Fruit fly (Drosophila melanogaster) whole organism, embryonic: Measurements from ENCODE around the gene mrva.

Source experiments
- Bgb ChIP-seq: fragments of 200-800 bp; sonication (Bioruptor generic); IDR thresholded peaks from 2 replicates; pipeline ENCODE4 v1.3.6; 2022; ENCODE audit warnings: missing biosample characterization, missing genetic modification characterization; ENCODE audit not compliant: partially characterized antibody
- CG10431 ChIP-seq: fragments of 200-800 bp; sonication (Bioruptor generic); optimal IDR thresholded peaks from 3 replicates; lab custom pipeline; 2018; ENCODE audit warnings: missing biosample characterization, mild to moderate bottlenecking, missing genetic modification characterization
- CG10462 ChIP-seq: fragments of 200-800 bp; sonication (Bioruptor generic); optimal IDR thresholded peaks from 2 replicates; lab custom pipeline; 2016; ENCODE audit warnings: missing biosample characterization, missing genetic modification characterization
- CG10959 ChIP-seq: fragments of 200-800 bp; sonication (Bioruptor generic); IDR thresholded peaks from 2 replicates; pipeline ENCODE4 v1.3.6; 2022; ENCODE audit warnings: missing biosample characterization, missing genetic modification characterization
- CG11085 ChIP-seq: fragments of 200-800 bp; sonication (Bioruptor generic); IDR thresholded peaks from 2 replicates; pipeline ENCODE4 v1.3.6; 2022; ENCODE audit warnings: missing biosample characterization, missing genetic modification characterization
- CG11560 ChIP-seq: fragments of 200-800 bp; sonication (Bioruptor generic); IDR thresholded peaks from 3 replicates; pipeline ENCODE4 v1.3.6; 2022; ENCODE audit warnings: missing biosample characterization, missing genetic modification characterization
- CG11695 ChIP-seq: fragments of 200-800 bp; sonication (Bioruptor generic); IDR thresholded peaks from 3 replicates; pipeline ENCODE4 v1.3.6; 2022; ENCODE audit warnings: missing biosample characterization, missing genetic modification characterization
- CG11723 ChIP-seq: fragments of 200-800 bp; sonication (Bioruptor generic); optimal IDR thresholded peaks from 2 replicates; lab custom pipeline; 2017; ENCODE audit warnings: missing biosample characterization, mild to moderate bottlenecking, missing genetic modification characterization
- CG12219 ChIP-seq: fragments of 200-800 bp; sonication (Bioruptor generic); optimal IDR thresholded peaks from 3 replicates; lab custom pipeline; 2018; ENCODE audit warnings: missing biosample characterization, mild to moderate bottlenecking, missing genetic modification characterization
- CG12299 ChIP-seq: fragments of 200-800 bp; sonication (Bioruptor generic); optimal IDR thresholded peaks from 2 replicates; lab custom pipeline; 2018; ENCODE audit warnings: missing biosample characterization, mild to moderate bottlenecking, missing genetic modification characterization
- CG15514 ChIP-seq: fragments of 200-800 bp; sonication (Bioruptor generic); optimal IDR thresholded peaks from 3 replicates; lab custom pipeline; 2017; ENCODE audit warnings: missing biosample characterization, missing genetic modification characterization, mild to moderate bottlenecking, moderate library complexity, missing genetic modification reagents
- CG1792 ChIP-seq: fragments of 200-800 bp; sonication (Bioruptor generic); optimal IDR thresholded peaks from 2 replicates; lab custom pipeline; 2016; ENCODE audit warnings: missing biosample characterization, missing genetic modification characterization
- CG1832 ChIP-seq: fragments of 200-800 bp; sonication (Bioruptor generic); optimal IDR thresholded peaks from 2 replicates; lab custom pipeline; 2017; ENCODE audit warnings: missing biosample characterization, mild to moderate bottlenecking, missing genetic modification characterization, inconsistent platforms
- CG18599 ChIP-seq: fragments of 200-800 bp; sonication (Bioruptor generic); optimal IDR thresholded peaks from 3 replicates; lab custom pipeline; 2017; ENCODE audit warnings: missing biosample characterization, missing genetic modification characterization, mild to moderate bottlenecking, moderate library complexity, missing genetic modification reagents
- CG18764 ChIP-seq: fragments of 200-800 bp; sonication (Bioruptor generic); optimal IDR thresholded peaks from 3 replicates; lab custom pipeline; 2016; ENCODE audit warnings: missing biosample characterization, missing genetic modification characterization
- CG2202 ChIP-seq: fragments of 200-800 bp; sonication (Bioruptor generic); optimal IDR thresholded peaks from 2 replicates; lab custom pipeline; 2018; ENCODE audit warnings: missing biosample characterization, mild to moderate bottlenecking, missing genetic modification characterization
- CG31365 ChIP-seq: fragments of 200-800 bp; sonication (Bioruptor generic); optimal IDR thresholded peaks from 2 replicates; lab custom pipeline; 2018; ENCODE audit warnings: missing biosample characterization, mild to moderate bottlenecking, missing genetic modification characterization
- CG32532 ChIP-seq: fragments of 200-800 bp; sonication (Bioruptor generic); IDR thresholded peaks from 2 replicates; pipeline ENCODE4 v1.3.6; 2022; ENCODE audit warnings: missing biosample characterization, missing genetic modification characterization
- CG4707 ChIP-seq: fragments of 200-800 bp; sonication (Bioruptor generic); optimal IDR thresholded peaks from 2 replicates; lab custom pipeline; 2018; ENCODE audit warnings: missing biosample characterization, mild to moderate bottlenecking, missing genetic modification characterization, moderate library complexity
- CG4820 ChIP-seq: fragments of 200-800 bp; sonication (Bioruptor generic); optimal IDR thresholded peaks from 3 replicates; lab custom pipeline; 2016; ENCODE audit warnings: missing biosample characterization, missing genetic modification characterization
- CG9437 ChIP-seq: fragments of 200-800 bp; sonication (Bioruptor generic); optimal IDR thresholded peaks from 2 replicates; lab custom pipeline; 2018; ENCODE audit warnings: missing biosample characterization, mild to moderate bottlenecking, missing genetic modification characterization
- D19B ChIP-seq: fragments of 200-800 bp; sonication (Bioruptor generic); optimal IDR thresholded peaks from 2 replicates; lab custom pipeline; 2017; ENCODE audit warnings: missing biosample characterization, mild to moderate bottlenecking, missing genetic modification characterization
- Dip2 ChIP-seq: fragments of 200-800 bp; sonication (Bioruptor generic); IDR thresholded peaks from 2 replicates; pipeline ENCODE4 v1.3.6; 2022; ENCODE audit warnings: missing biosample characterization, missing genetic modification characterization
- E2f1 ChIP-seq: fragments of 200-800 bp; sonication (Bioruptor generic); IDR thresholded peaks from 2 replicates; pipeline ENCODE4 v1.3.6; 2022; ENCODE audit warnings: missing biosample characterization, missing genetic modification characterization
- Eip74EF ChIP-seq, 2 experiments: fragments of 200-800 bp in 1 of 2; fragments of >200 bp in 1 of 2; sonication (Bioruptor generic) in 1 of 2; optimal IDR thresholded peaks; 2 replicates each; lab custom pipeline; 2017 to 2019; ENCODE audit warnings: missing biosample characterization in 2 of 2, missing genetic modification characterization in 2 of 2, mild to moderate bottlenecking in 1 of 2, moderate library complexity in 1 of 2
- HmgD ChIP-seq: fragments of 200-800 bp; sonication (Bioruptor generic); optimal IDR thresholded peaks from 3 replicates; lab custom pipeline; 2016; ENCODE audit warnings: missing biosample characterization, missing genetic modification characterization
- Hmx ChIP-seq: fragments of 200-800 bp; sonication (Bioruptor generic); optimal IDR thresholded peaks from 2 replicates; lab custom pipeline; 2016; ENCODE audit warnings: missing biosample characterization, missing genetic modification characterization
- Meics ChIP-seq: fragments of 200-800 bp; sonication (Bioruptor generic); optimal IDR thresholded peaks from 2 replicates; lab custom pipeline; 2017; ENCODE audit warnings: missing biosample characterization, mild to moderate bottlenecking, missing genetic modification characterization
- Mrtf ChIP-seq: fragments of 200-800 bp; sonication (Bioruptor generic); IDR thresholded peaks from 3 replicates; pipeline ENCODE4 v1.3.6; 2022; ENCODE audit warnings: missing biosample characterization, missing genetic modification characterization
- Myb ChIP-seq: fragments of 200-800 bp; sonication (Bioruptor generic); optimal IDR thresholded peaks from 2 replicates; lab custom pipeline; 2016; ENCODE audit warnings: missing biosample characterization, missing genetic modification characterization
- Oaz ChIP-seq: fragments of 200-800 bp; sonication (Bioruptor generic); IDR thresholded peaks from 2 replicates; pipeline ENCODE4 v1.3.6; 2022; ENCODE audit warnings: missing biosample characterization, missing genetic modification characterization
- Opbp ChIP-seq: fragments of 200-800 bp; sonication (Bioruptor generic); IDR thresholded peaks from 3 replicates; pipeline ENCODE4 v1.3.6; 2022; ENCODE audit warnings: missing biosample characterization, missing genetic modification characterization; ENCODE audit not compliant: partially characterized antibody
- Stat92E ChIP-seq, 3 experiments: fragments of >200 bp in 2 of 3; fragments of 200-800 bp in 1 of 3; sonication (Bioruptor generic) in 1 of 3; optimal IDR thresholded peaks; 2 replicates each; lab custom pipeline; 2017 to 2019; ENCODE audit warnings: missing biosample characterization in 3 of 3, missing genetic modification characterization in 3 of 3, mild to moderate bottlenecking in 1 of 3, moderate library complexity in 1 of 3
- TFAM ChIP-seq: fragments of 200-800 bp; sonication (Bioruptor generic); optimal IDR thresholded peaks from 2 replicates; lab custom pipeline; 2017; ENCODE audit warnings: missing biosample characterization, missing genetic modification characterization, inconsistent platforms
- Xrp1 ChIP-seq: fragments of 200-800 bp; sonication (Bioruptor generic); IDR thresholded peaks from 2 replicates; pipeline ENCODE4 v1.3.6; 2022; ENCODE audit warnings: missing biosample characterization, missing genetic modification characterization
- ab ChIP-seq: fragments of 200-800 bp; sonication (Bioruptor generic); optimal IDR thresholded peaks from 2 replicates; lab custom pipeline; 2016; ENCODE audit warnings: missing biosample characterization, missing genetic modification characterization
- br ChIP-seq: fragments of >200 bp; optimal IDR thresholded peaks from 2 replicates; lab custom pipeline; 2017
- cas ChIP-seq: fragments of 200-800 bp; sonication (Bioruptor generic); IDR thresholded peaks from 2 replicates; pipeline ENCODE4 v1.3.6; 2022; ENCODE audit warnings: missing biosample characterization, missing genetic modification characterization
- chif ChIP-seq, 2 experiments: fragments of 200-800 bp; sonication (Bioruptor generic); optimal IDR thresholded peaks; 3 replicates each; lab custom pipeline; 2016; ENCODE audit warnings: missing biosample characterization in 2 of 2, missing genetic modification characterization in 2 of 2
- esg ChIP-seq: fragments of 200-800 bp; sonication (Bioruptor generic); conservative IDR thresholded peaks from 2 replicates; pipeline ENCODE4 v1.3.6; 2022; ENCODE audit warnings: missing biosample characterization, missing genetic modification characterization
- fd102C ChIP-seq: fragments of 200-800 bp; sonication (Bioruptor generic); optimal IDR thresholded peaks from 2 replicates; lab custom pipeline; 2018; ENCODE audit warnings: missing biosample characterization, mild to moderate bottlenecking, missing genetic modification characterization, moderate library complexity
- hb ChIP-seq: fragments of 200-800 bp; sonication (Bioruptor generic); IDR thresholded peaks from 3 replicates; pipeline ENCODE4 v1.3.6; 2022; ENCODE audit warnings: missing biosample characterization, missing genetic modification characterization; ENCODE audit not compliant: partially characterized antibody
- lbe ChIP-seq: fragments of 200-800 bp; sonication (Bioruptor generic); optimal IDR thresholded peaks from 2 replicates; lab custom pipeline; 2016; ENCODE audit warnings: missing biosample characterization, mild to moderate bottlenecking, missing genetic modification characterization
- lola ChIP-seq, 3 experiments: fragments of >200 bp in 2 of 3; fragments of 200-800 bp in 1 of 3; sonication (Bioruptor generic) in 1 of 3; optimal IDR thresholded peaks; 2 replicates each; lab custom pipeline; 2017 to 2019; ENCODE audit warnings: missing biosample characterization in 3 of 3, missing genetic modification characterization in 3 of 3, mild to moderate bottlenecking in 1 of 3, moderate library complexity in 1 of 3
- nom ChIP-seq: fragments of 200-800 bp; sonication (Bioruptor generic); optimal IDR thresholded peaks from 2 replicates; lab custom pipeline; 2017; ENCODE audit warnings: missing biosample characterization, missing genetic modification characterization, mild to moderate bottlenecking, moderate library complexity, missing genetic modification reagents
- oc ChIP-seq: fragments of 200-800 bp; sonication (Bioruptor generic); optimal IDR thresholded peaks from 2 replicates; lab custom pipeline; 2018; ENCODE audit warnings: missing biosample characterization, mild to moderate bottlenecking, missing genetic modification characterization, moderate library complexity
- org-1 ChIP-seq: fragments of 200-800 bp; sonication (Bioruptor generic); optimal IDR thresholded peaks from 2 replicates; lab custom pipeline; 2017; ENCODE audit warnings: missing biosample characterization, missing genetic modification characterization
- stc ChIP-seq: fragments of 200-800 bp; sonication (Bioruptor generic); IDR thresholded peaks from 2 replicates; pipeline ENCODE4 v1.3.6; 2022; ENCODE audit warnings: missing biosample characterization, missing genetic modification characterization
- stwl ChIP-seq: fragments of 200-800 bp; sonication (Bioruptor generic); optimal IDR thresholded peaks from 3 replicates; lab custom pipeline; 2018; ENCODE audit warnings: missing biosample characterization, mild to moderate bottlenecking, missing genetic modification characterization, moderate library complexity
- trh ChIP-seq: fragments of 200-800 bp; sonication (Bioruptor generic); optimal IDR thresholded peaks from 2 replicates; lab custom pipeline; 2016; ENCODE audit warnings: missing biosample characterization, missing genetic modification characterization

The mrva gene

DNA sequence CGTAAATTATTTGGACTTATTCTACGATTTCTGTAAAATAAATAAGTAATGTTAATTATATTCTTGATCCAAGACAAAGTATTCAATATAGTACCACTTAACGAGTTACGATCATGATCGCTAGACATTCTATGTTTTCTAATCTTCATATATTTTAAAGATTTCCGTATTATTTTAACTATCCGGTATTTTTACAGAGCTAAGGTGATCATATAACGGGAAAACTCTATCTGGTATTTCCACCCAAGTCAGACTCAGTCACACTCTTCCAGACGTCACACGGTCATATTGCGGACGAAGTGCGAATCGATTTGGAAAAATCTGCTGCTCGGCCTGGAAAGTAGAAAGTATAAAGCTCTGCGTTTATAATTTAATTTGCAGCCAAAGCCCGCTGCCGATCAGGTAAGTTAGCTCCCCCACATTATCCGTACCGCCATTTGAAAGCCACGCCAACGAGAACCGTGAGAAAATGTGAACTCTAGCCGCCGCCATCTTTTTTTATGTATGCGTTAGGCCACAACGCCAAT lies 10.6 kb upstream of the mrva start, which contains the start of the genes lark and eco (continued):
- TF ChIP-seq ab (GFP tag; lab: Kevin White, UChicago) (no peak), CG4820 (GFP tag; lab: Kevin White, UChicago) (no peak), Bgb (GFP tag; lab: Robert Waterston, UW) (peak; percentile 47; the same call in 1 of the 2 replicates), CG1792 (GFP tag; lab: Kevin White, UChicago) (no peak), stc (GFP tag; lab: Robert Waterston, UW) (no peak), E2f1 (GFP tag; lab: Robert Waterston, UW) (no peak), CG2202 (tag; lab: Kevin White, UChicago) (no peak), esg (no peak), hb (no peak), CG15514 (GFP tag; lab: Kevin White, UChicago) (peak; percentile 6), nom (GFP tag; lab: Kevin White, UChicago) (peak; percentile 57), Mrtf (GFP tag; lab: Robert Waterston, UW) (no peak), stwl (tag; lab: Kevin White, UChicago) (no peak), oc (tag; lab: Kevin White, UChicago) (no peak), Meics (no peak), CG31365 (tag; lab: Kevin White, UChicago) (no peak), Stat92E (GFP tag; optimal IDR thresholded peaks at IDR 0.05; lab: Kevin White, UChicago) (peak in 1 of 3 experiments; percentile 4), CG1832 (GFP tag; lab: Kevin White, UChicago) (no peak), Xrp1 (GFP tag; lab: Robert Waterston, UW) (no peak), CG11695 (GFP tag; lab: Robert Waterston, UW) (no peak), CG11085 (GFP tag; lab: Robert Waterston, UW) (no peak), CG18764 (GFP tag; lab: Kevin White, UChicago) (no peak), CG4707 (GFP tag; lab: Kevin White, UChicago) (no peak), D19B (GFP tag; lab: Kevin White, UChicago) (no peak), HmgD (peak; percentile 3), CG10431 (GFP tag; lab: Kevin White, UChicago) (no peak), Hmx (GFP tag; lab: Kevin White, UChicago) (no peak), cas (GFP tag; lab: Robert Waterston, UW) (no peak), fd102C (GFP tag; lab: Kevin White, UChicago) (no peak), Eip74EF (GFP tag; optimal IDR thresholded peaks at IDR 0.05; lab: Kevin White, UChicago) (no peak), CG18599 (GFP tag; lab: Kevin White, UChicago) (no peak), org-1 (no peak), Dip2 (GFP tag; lab: Robert Waterston, UW) (no peak), CG12219 (GFP tag; lab: Kevin White, UChicago) (no peak), chif (GFP tag; optimal IDR thresholded peaks at IDR 0.05; lab: Kevin White, UChicago) (no peak), Myb (GFP tag; lab: Kevin White, UChicago) (no peak), CG10462 (GFP tag; lab: Kevin White, UChicago) (no peak), CG12299 (tag; lab: Kevin White, UChicago) (peak; percentile 60), br (no peak), CG11560 (no peak), CG32532 (GFP tag; lab: Robert Waterston, UW) (no peak), Opbp (peak; percentile 40; the same call in 1 of the 3 replicates), CG10959 (no peak), CG9437 (GFP tag; lab: Kevin White, UChicago) (no peak), lola (GFP tag; optimal IDR thresholded peaks at IDR 0.05; lab: Kevin White, UChicago) (no peak), TFAM (no peak), Oaz (GFP tag; lab: Robert Waterston, UW) (no peak), CG11723 (GFP tag; lab: Kevin White, UChicago) (no peak), trh (GFP tag; lab: Kevin White, UChicago) (no peak), lbe (GFP tag; lab: Kevin White, UChicago) (no peak)
